Fruit fly (Drosophila melanogaster): Measurements from ENCODE around the gene CAH8.
A peak's percentile ranks its signal among the peaks of the same experiment; 100 is the strongest.

CAH8 gene

DNA sequence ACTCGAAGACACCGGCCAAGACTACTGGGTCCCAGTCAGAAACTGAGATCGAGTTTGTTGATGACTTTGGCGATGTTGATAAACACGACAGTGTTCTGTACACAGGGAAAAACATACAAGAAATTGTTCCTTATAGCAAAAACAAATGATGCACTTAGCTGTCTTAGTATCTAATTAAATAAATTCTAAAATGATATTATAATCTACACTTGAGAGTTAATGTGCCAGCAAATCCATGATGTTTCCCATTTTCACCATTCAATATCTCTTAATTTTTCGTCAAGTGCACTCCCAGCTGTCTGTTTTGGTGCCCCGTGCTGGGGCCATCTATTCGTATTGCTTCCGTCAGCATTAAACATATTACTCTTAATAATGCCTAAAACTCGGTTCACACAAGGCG is 10.7 kb upstream of the CAH8 start (continued):
- no peak for TF ChIP-seq CG9797 (GFP tag; optimal IDR thresholded peaks at IDR 0.05)
- TF ChIP-seq E2f2 (GFP tag; IDR thresholded peaks at IDR 0.05), result no peak
- TF ChIP-seq ttk (GFP tag; IDR thresholded peaks at IDR 0.05), result no peak
- no peak for TF ChIP-seq Fer3 (tag; optimal IDR thresholded peaks at IDR 0.05)
- TF ChIP-seq CG12942 (GFP tag; optimal IDR thresholded peaks at IDR 0.05), result no peak
- peak in 1 of 2 experiments; percentile 3 for TF ChIP-seq dpn (GFP tag; optimal IDR thresholded peaks at IDR 0.05)
- TF ChIP-seq schlank (tag; optimal IDR thresholded peaks at IDR 0.05), result no peak
- no peak for TF ChIP-seq CG3407 (GFP tag; optimal IDR thresholded peaks at IDR 0.05)
- TF ChIP-seq bowl (GFP tag; IDR thresholded peaks at IDR 0.05), result no peak
- no peak for TF ChIP-seq CG31388 (GFP tag; optimal IDR thresholded peaks at IDR 0.05)
- no peak for TF ChIP-seq CG4282 (GFP tag; optimal IDR thresholded peaks at IDR 0.05)
- no peak for TF ChIP-seq CG6854 (GFP tag; optimal IDR thresholded peaks at IDR 0.05)
- TF ChIP-seq Adf1 (GFP tag; IDR thresholded peaks at IDR 0.05), result no peak
- no peak for TF ChIP-seq CG33557 (GFP tag; optimal IDR thresholded peaks at IDR 0.05)
- TF ChIP-seq exex (tag; optimal IDR thresholded peaks at IDR 0.05), result no peak
- no peak for TF ChIP-seq gem (tag; optimal IDR thresholded peaks at IDR 0.05)
- no peak for TF ChIP-seq MESR4 (GFP tag; optimal IDR thresholded peaks at IDR 0.05)
- no peak for TF ChIP-seq phol (tag; optimal IDR thresholded peaks at IDR 0.05)
- no peak for TF ChIP-seq CG8290 (GFP tag; optimal IDR thresholded peaks at IDR 0.05)
- no peak for TF ChIP-seq CG8290 (tag; optimal IDR thresholded peaks at IDR 0.05)
- TF ChIP-seq org-1 (GFP tag; optimal IDR thresholded peaks at IDR 0.05), result no peak
- no peak for TF ChIP-seq ftz-f1 (GFP tag; optimal IDR thresholded peaks at IDR 0.05)
- TF ChIP-seq CG15269 (tag; optimal IDR thresholded peaks at IDR 0.05), result no peak
- TF ChIP-seq cas (GFP tag; IDR thresholded peaks at IDR 0.05), result no peak
- TF ChIP-seq ash1 (GFP tag; optimal IDR thresholded peaks at IDR 0.05), result no peak
- TF ChIP-seq fd64A (GFP tag; optimal IDR thresholded peaks at IDR 0.05), result no peak
- TF ChIP-seq CG13624 (GFP tag; optimal IDR thresholded peaks at IDR 0.05), result no peak
- no peak for TF ChIP-seq CG12744 (GFP tag; optimal IDR thresholded peaks at IDR 0.05)
- TF ChIP-seq CG31224 (GFP tag; IDR thresholded peaks at IDR 0.05), result peak; percentile 42; the same call in 1 of the 2 replicates
- TF ChIP-seq CG17361 (GFP tag; IDR thresholded peaks at IDR 0.05), result no peak
- TF ChIP-seq CG4424 (GFP tag; optimal IDR thresholded peaks at IDR 0.05), result no peak
- no peak for TF ChIP-seq Hr51 (GFP tag; optimal IDR thresholded peaks at IDR 0.05)
- no peak for TF ChIP-seq Nf-YC (tag; optimal IDR thresholded peaks at IDR 0.05)
- TF ChIP-seq CG9437 (GFP tag; optimal IDR thresholded peaks at IDR 0.05), result no peak
- no peak for TF ChIP-seq CG11504 (tag; optimal IDR thresholded peaks at IDR 0.05)
- TF ChIP-seq CG4820 (GFP tag; optimal IDR thresholded peaks at IDR 0.05), result peak; percentile 48
- TF ChIP-seq CG10267 (tag; optimal IDR thresholded peaks at IDR 0.05), result peak; percentile 29
- TF ChIP-seq grau (tag; optimal IDR thresholded peaks at IDR 0.05), result no peak
- peak; percentile 11 for TF ChIP-seq Xbp1 (GFP tag; optimal IDR thresholded peaks at IDR 0.05)
- no peak for TF ChIP-seq CG18011 (GFP tag; optimal IDR thresholded peaks at IDR 0.05)
- TF ChIP-seq btn (GFP tag; optimal IDR thresholded peaks at IDR 0.05), result no peak
- TF ChIP-seq hb (GFP tag; IDR thresholded peaks at IDR 0.05; ENCODE audit: partially characterized antibody), result no peak
- no peak for TF ChIP-seq ATbp (GFP tag; optimal IDR thresholded peaks at IDR 0.05)
- no peak for TF ChIP-seq caup (GFP tag; optimal IDR thresholded peaks at IDR 0.05; ENCODE audit: severe bottlenecking)
- TF ChIP-seq sqz (GFP tag; optimal IDR thresholded peaks at IDR 0.05), result no peak
- TF ChIP-seq zen (tag; optimal IDR thresholded peaks at IDR 0.05), result no peak
- no peak for TF ChIP-seq bigmax (GFP tag; optimal IDR thresholded peaks at IDR 0.05)
- no peak for TF ChIP-seq CG12104 (GFP tag; optimal IDR thresholded peaks at IDR 0.05)
- no peak for TF ChIP-seq pho (GFP tag; optimal IDR thresholded peaks at IDR 0.05)
- TF ChIP-seq slbo (GFP tag; IDR thresholded peaks at IDR 0.05), result peak; percentile 73
- no peak for TF ChIP-seq z (GFP tag; IDR thresholded peaks at IDR 0.05)
- TF ChIP-seq PHDP (tag; optimal IDR thresholded peaks at IDR 0.05), result no peak

Data from whole organism, embryonic.